Worm (Caenorhabditis elegans) whole organism, early embryonic: Measurements from ENCODE around the gene T23G4.2.
"Not testable (repeated sequence)": the region's sequence is repeated elsewhere in the genome, so short reads cannot be mapped to it uniquely, and the experiment has no call there.

ENCODE experiments used
- F13C5.2 ChIP-seq: sonication (generic microtip); optimal IDR thresholded peaks from 2 replicates; lab custom pipeline; 2017; ENCODE audit warnings: mild to moderate bottlenecking, missing genetic modification characterization, inconsistent platforms, missing compliant biosample characterization
- ama-1 ChIP-seq: fragments of 150-350 bp; optimal IDR thresholded peaks from 2 replicates; lab custom pipeline; 2014
- hmbx-1 ChIP-seq: sonication (generic microtip); optimal IDR thresholded peaks from 2 replicates; lab custom pipeline; 2016; ENCODE audit warnings: mild to moderate bottlenecking, missing genetic modification characterization, missing compliant biosample characterization
- hmg-4 ChIP-seq: fragments of 200-800 bp; sonication (Bioruptor generic); optimal IDR thresholded peaks from 2 replicates; lab custom pipeline; 2018; ENCODE audit warnings: mild to moderate bottlenecking, missing genetic modification characterization, missing compliant biosample characterization
- hnd-1 ChIP-seq: sonication (generic microtip); optimal IDR thresholded peaks from 2 replicates; lab custom pipeline; 2016; ENCODE audit warnings: missing genetic modification characterization, missing compliant biosample characterization
- pes-1 ChIP-seq: fragments of 200-800 bp; sonication (Bioruptor generic); IDR thresholded peaks from 2 replicates; pipeline ENCODE4 v1.3.6; 2022; ENCODE audit warnings: missing genetic modification reagents, missing genetic modification characterization, missing compliant biosample characterization
- sea-1 ChIP-seq: fragments of 200-800 bp; sonication (Bioruptor generic); conservative IDR thresholded peaks from 2 replicates; pipeline ENCODE4 v1.3.6; 2022; ENCODE audit warnings: missing genetic modification characterization, missing compliant biosample characterization
- tra-4 ChIP-seq: sonication (generic microtip); optimal IDR thresholded peaks from 2 replicates; lab custom pipeline; 2017; ENCODE audit warnings: missing genetic modification characterization, missing compliant biosample characterization

- TF ChIP-seq sea-1 (GFP tag; lab: Robert Waterston, UW); hmbx-1 (tag; lab: Kevin White, UChicago); pes-1 (GFP tag; lab: Robert Waterston, UW); hmg-4 (GFP tag; lab: Kevin White, UChicago); hnd-1 (tag; lab: Kevin White, UChicago); F13C5.2 (tag; lab: Kevin White, UChicago); ama-1 (lab: Kevin White, UChicago); tra-4 (tag; lab: Kevin White, UChicago): not testable (repeated sequence)
Observed at ce11 chrIV:13651411-13651810, 37.9 kb downstream of the T23G4.2 start, which contains the start of gene C08F11.12.
